Fruit fly (Drosophila melanogaster): ENCODE results near the gene Aldh7A1.

Aldh7A1 gene

DNA sequence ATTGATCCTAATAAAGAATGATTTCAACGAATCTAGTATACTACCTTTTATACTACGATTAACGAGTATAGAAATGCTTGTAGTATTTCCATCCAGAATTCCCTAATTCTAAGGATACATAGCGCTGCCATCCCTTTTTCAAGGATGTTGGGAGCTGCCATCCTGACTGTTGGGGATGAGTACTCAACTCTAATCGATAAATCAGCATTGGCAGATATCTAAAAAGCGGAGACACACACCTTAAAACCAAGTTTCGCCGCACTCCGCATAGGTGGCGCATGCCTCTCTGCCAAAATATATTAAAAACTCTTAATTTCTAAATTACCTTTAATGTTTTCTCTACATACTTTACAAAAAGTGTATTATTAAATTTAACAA is 25.5 kb upstream of the Aldh7A1 start, which contains the start of gene fal (continued):
- TF ChIP-seq toy (GFP tag; IDR thresholded peaks at IDR 0.05) (no peak), maf-S (GFP tag; optimal IDR thresholded peaks at IDR 0.05) (no peak), CG4360 (GFP tag; IDR thresholded peaks at IDR 0.05) (no peak), chif (GFP tag; optimal IDR thresholded peaks at IDR 0.05) (peak in 1 of 2 experiments; percentile 35), CG10321 (GFP tag; IDR thresholded peaks at IDR 0.05) (no peak; the same call in 1 of the 2 replicates), Dip3 (GFP tag; optimal IDR thresholded peaks at IDR 0.05) (peak; percentile 26), Xbp1 (GFP tag; optimal IDR thresholded peaks at IDR 0.05) (peak; percentile 50), CG14667 (GFP tag; IDR thresholded peaks at IDR 0.05) (no peak), stwl (tag; optimal IDR thresholded peaks at IDR 0.05) (peak; percentile 82), cato (GFP tag; optimal IDR thresholded peaks at IDR 0.05; ENCODE audit: borderline replicate concordance) (peak; percentile 37), Elba2 (GFP tag; optimal IDR thresholded peaks at IDR 0.05) (peak; percentile 8), CG6683 (GFP tag; optimal IDR thresholded peaks at IDR 0.05) (no peak), CG31441 (GFP tag; IDR thresholded peaks at IDR 0.05) (no peak), CG18262 (tag; optimal IDR thresholded peaks at IDR 0.05) (no peak), HLHmδ (GFP tag; optimal IDR thresholded peaks at IDR 0.05) (no peak), Lim3 (GFP tag; IDR thresholded peaks at IDR 0.05) (no peak), CG30403 (GFP tag; optimal IDR thresholded peaks at IDR 0.05) (peak; percentile 41), Sox102F (GFP tag; optimal IDR thresholded peaks at IDR 0.05) (no peak), BEAF-32 (GFP tag; optimal IDR thresholded peaks at IDR 0.05) (peak; percentile 70), CG8388 (GFP tag; optimal IDR thresholded peaks at IDR 0.05) (no peak), CG5953 (GFP tag; IDR thresholded peaks at IDR 0.05) (no peak), gro (GFP tag; optimal IDR thresholded peaks at IDR 0.05) (no peak), Max (GFP tag; optimal IDR thresholded peaks at IDR 0.05) (peak; percentile 11), CG15514 (GFP tag; optimal IDR thresholded peaks at IDR 0.05) (peak; percentile 57), ap (GFP tag; IDR thresholded peaks at IDR 0.05) (no peak), CG2712 (tag; optimal IDR thresholded peaks at IDR 0.05) (peak; percentile 43), tgo (GFP tag; IDR thresholded peaks at IDR 0.05) (peak; percentile 23; the same call in 1 of the 3 replicates), CG9932 (GFP tag; IDR thresholded peaks at IDR 0.05) (peak; percentile 63), CG14860 (GFP tag; IDR thresholded peaks at IDR 0.05; ENCODE audit: partially characterized antibody) (no peak), gfzf (GFP tag; optimal IDR thresholded peaks at IDR 0.05) (peak; percentile 48), inv (GFP tag; IDR thresholded peaks at IDR 0.05; ENCODE audit: partially characterized antibody) (peak; percentile 23; the same call in 1 of the 2 replicates), Meics (GFP tag; optimal IDR thresholded peaks at IDR 0.05) (peak; percentile 15), kah (GFP tag; optimal IDR thresholded peaks at IDR 0.05) (no peak), E2f1 (GFP tag; IDR thresholded peaks at IDR 0.05) (no peak), Dref (GFP tag; IDR thresholded peaks at IDR 0.05) (peak; percentile 79), pho (GFP tag; optimal IDR thresholded peaks at IDR 0.05) (no peak), CG3847 (GFP tag; IDR thresholded peaks at IDR 0.05) (peak; percentile 30; the same call in 1 of the 2 replicates), CG1603 (tag; optimal IDR thresholded peaks at IDR 0.05) (peak; percentile 43), CG18764 (GFP tag; optimal IDR thresholded peaks at IDR 0.05) (no peak), CG4424 (GFP tag; optimal IDR thresholded peaks at IDR 0.05) (peak; percentile 65), dpn (GFP tag; optimal IDR thresholded peaks at IDR 0.05) (no peak), CG6654 (GFP tag; optimal IDR thresholded peaks at IDR 0.05) (no peak), CG3726 (GFP tag; IDR thresholded peaks at IDR 0.05) (no peak), CG10267 (tag; optimal IDR thresholded peaks at IDR 0.05) (peak; percentile 28), CG32532 (GFP tag; IDR thresholded peaks at IDR 0.05) (peak; percentile 60; the same call in 1 of the 2 replicates), h (optimal IDR thresholded peaks at IDR 0.05) (no peak), NC2β (GFP tag; optimal IDR thresholded peaks at IDR 0.05) (peak; percentile 4), Ets65A (GFP tag) (peak; percentile 87), pita (GFP tag; optimal IDR thresholded peaks at IDR 0.05) (peak; percentile 78), CG4730 (GFP tag; IDR thresholded peaks at IDR 0.05) (peak; percentile 33; the same call in 1 of the 2 replicates), bab2 (GFP tag; optimal IDR thresholded peaks at IDR 0.05) (no peak), vvl (GFP tag; IDR thresholded peaks at IDR 0.05) (peak; percentile 13; the same call in 1 of the 2 replicates)

All from whole organism, embryonic.